Worm (Caenorhabditis elegans) whole organism, young adult: ENCODE measurements around the gene C26E6.12.
A peak's percentile ranks its signal among the peaks of the same experiment; 100 is the strongest.

Experiments used
- F33H1.4 ChIP-seq: fragments of 200-800 bp; sonication (Bioruptor generic); IDR thresholded peaks from 2 replicates; pipeline ENCODE4 v1.3.6; 2022; ENCODE audit warnings: missing genetic modification reagents, missing genetic modification characterization, missing compliant biosample characterization
- F39B2.1 ChIP-seq: fragments of 200-800 bp; sonication (Bioruptor generic); IDR thresholded peaks from 2 replicates; pipeline ENCODE4 v1.3.6; 2022; ENCODE audit warnings: missing genetic modification reagents, missing genetic modification characterization, missing compliant biosample characterization
- F57A8.1 ChIP-seq: fragments of 200-800 bp; sonication (Bioruptor generic); optimal IDR thresholded peaks from 2 replicates; lab custom pipeline; 2018; ENCODE audit warnings: mild to moderate bottlenecking, missing genetic modification characterization, moderate library complexity, missing compliant biosample characterization
- Y67H2A.10 ChIP-seq: fragments of 200-800 bp; sonication (Bioruptor generic); conservative IDR thresholded peaks from 2 replicates; pipeline ENCODE4 v1.3.6; 2022; ENCODE audit warnings: missing genetic modification reagents, missing genetic modification characterization, missing compliant biosample characterization
- Y95B8A.8 ChIP-seq: fragments of 200-800 bp; sonication (Bioruptor generic); IDR thresholded peaks from 2 replicates; pipeline ENCODE4 v1.3.6; 2022; ENCODE audit warnings: missing genetic modification reagents, missing genetic modification characterization, missing compliant biosample characterization
- attf-6 ChIP-seq: fragments of 200-800 bp; sonication (Bioruptor generic); IDR thresholded peaks from 2 replicates; pipeline ENCODE4 v1.3.6; 2022; ENCODE audit warnings: missing genetic modification reagents, missing genetic modification characterization, missing compliant biosample characterization
- bed-1 ChIP-seq: fragments of 200-800 bp; sonication (Bioruptor generic); IDR thresholded peaks from 2 replicates; pipeline ENCODE4 v1.3.6; 2022; ENCODE audit warnings: missing genetic modification reagents, missing genetic modification characterization, missing compliant biosample characterization
- bed-2 ChIP-seq: fragments of 200-800 bp; sonication (Bioruptor generic); IDR thresholded peaks from 2 replicates; pipeline ENCODE4 v1.3.6; 2022; ENCODE audit warnings: missing genetic modification reagents, missing genetic modification characterization, missing compliant biosample characterization
- ccch-3 ChIP-seq: fragments of 200-800 bp; sonication (Bioruptor generic); optimal IDR thresholded peaks from 2 replicates; lab custom pipeline; 2018; ENCODE audit warnings: mild to moderate bottlenecking, missing genetic modification characterization, missing compliant biosample characterization
- cebp-1 ChIP-seq, 2 experiments: fragments of 200-800 bp in 1 of 2; sonication (Bioruptor generic) in 1 of 2; sonication (generic microtip) in 1 of 2; IDR thresholded peaks in 1 of 2; optimal IDR thresholded peaks in 1 of 2; 2 replicates each; pipeline versions ENCODE4 v1.3.6 to Lab custom; 2017 to 2022; ENCODE audit warnings: missing compliant biosample characterization in 2 of 2, missing genetic modification characterization in 2 of 2, mild to moderate bottlenecking in 1 of 2, missing genetic modification reagents in 1 of 2, moderate library complexity in 1 of 2
- ceh-91 ChIP-seq: fragments of 200-800 bp; sonication (Bioruptor generic); IDR thresholded peaks from 2 replicates; pipeline ENCODE4 v1.3.6; 2022; ENCODE audit warnings: missing genetic modification reagents, missing genetic modification characterization, missing compliant biosample characterization
- dox-1 ChIP-seq: fragments of 200-800 bp; sonication (Bioruptor generic); IDR thresholded peaks from 2 replicates; pipeline ENCODE4 v1.3.6; 2022; ENCODE audit warnings: missing genetic modification reagents, missing genetic modification characterization, missing compliant biosample characterization
- egl-44 ChIP-seq: fragments of 200-800 bp; sonication (Bioruptor generic); IDR thresholded peaks from 2 replicates; pipeline ENCODE4 v1.3.6; 2022; ENCODE audit warnings: missing genetic modification reagents, missing genetic modification characterization, missing compliant biosample characterization
- egrh-3 ChIP-seq: fragments of 200-800 bp; sonication (Bioruptor generic); IDR thresholded peaks from 2 replicates; pipeline ENCODE4 v1.3.6; 2022; ENCODE audit warnings: missing genetic modification reagents, missing genetic modification characterization, missing compliant biosample characterization
- ets-4 ChIP-seq: fragments of 200-800 bp; sonication (Bioruptor generic); optimal IDR thresholded peaks from 2 replicates; lab custom pipeline; 2018; ENCODE audit warnings: mild to moderate bottlenecking, missing genetic modification characterization, missing compliant biosample characterization
- hlh-12 ChIP-seq: sonication (generic microtip); optimal IDR thresholded peaks from 2 replicates; lab custom pipeline; 2016; ENCODE audit warnings: missing genetic modification characterization, missing compliant biosample characterization
- hmg-1.2 ChIP-seq: fragments of 200-800 bp; sonication (Bioruptor generic); IDR thresholded peaks from 2 replicates; pipeline ENCODE4 v1.3.6; 2022; ENCODE audit warnings: missing genetic modification reagents, missing genetic modification characterization, missing compliant biosample characterization
- lin-40 ChIP-seq: sonication (generic microtip); optimal IDR thresholded peaks from 2 replicates; lab custom pipeline; 2016; ENCODE audit warnings: missing genetic modification characterization, mild to moderate bottlenecking, missing compliant biosample characterization, missing genotype, missing genetic modification reagents
- lin-54 ChIP-seq: fragments of 200-800 bp; sonication (Bioruptor generic); optimal IDR thresholded peaks from 2 replicates; lab custom pipeline; 2018; ENCODE audit warnings: mild to moderate bottlenecking, missing genetic modification characterization, missing compliant biosample characterization
- lir-1 ChIP-seq: fragments of 200-800 bp; sonication (Bioruptor generic); conservative IDR thresholded peaks from 2 replicates; pipeline ENCODE4 v1.3.6; 2022; ENCODE audit warnings: missing genetic modification reagents, missing genetic modification characterization, missing compliant biosample characterization
- lsl-1 ChIP-seq: fragments of 200-800 bp; sonication (Bioruptor generic); optimal IDR thresholded peaks from 2 replicates; lab custom pipeline; 2018; ENCODE audit warnings: mild to moderate bottlenecking, missing genetic modification characterization, moderate library complexity, missing compliant biosample characterization
- madf-3 ChIP-seq: fragments of 200-800 bp; sonication (Bioruptor generic); IDR thresholded peaks from 2 replicates; pipeline ENCODE4 v1.3.6; 2022; ENCODE audit warnings: missing genetic modification reagents, missing genetic modification characterization, missing compliant biosample characterization
- madf-6 ChIP-seq: fragments of 200-800 bp; sonication (Bioruptor generic); IDR thresholded peaks from 2 replicates; pipeline ENCODE4 v1.3.6; 2022; ENCODE audit warnings: missing genetic modification reagents, missing genetic modification characterization, missing compliant biosample characterization
- madf-8 ChIP-seq: fragments of 200-800 bp; sonication (Bioruptor generic); conservative IDR thresholded peaks from 2 replicates; pipeline ENCODE4 v1.3.6; 2022; ENCODE audit warnings: missing genetic modification reagents, missing genetic modification characterization, missing compliant biosample characterization
- mcd-1 ChIP-seq: fragments of 200-800 bp; sonication (Bioruptor generic); IDR thresholded peaks from 2 replicates; pipeline ENCODE4 v1.3.6; 2022; ENCODE audit warnings: missing genetic modification reagents, missing genetic modification characterization, missing compliant biosample characterization
- mel-28 ChIP-seq: sonication (generic microtip); optimal IDR thresholded peaks from 2 replicates; lab custom pipeline; 2016; ENCODE audit warnings: borderline replicate concordance, mild to moderate bottlenecking, missing genetic modification characterization, missing compliant biosample characterization
- nfya-2 ChIP-seq: fragments of 200-800 bp; sonication (Bioruptor generic); IDR thresholded peaks from 2 replicates; pipeline ENCODE4 v1.3.6; 2022; ENCODE audit warnings: missing genetic modification reagents, missing genetic modification characterization, missing compliant biosample characterization
- pbrm-1 ChIP-seq: fragments of 200-800 bp; sonication (Bioruptor generic); IDR thresholded peaks from 2 replicates; pipeline ENCODE4 v1.3.6; 2022; ENCODE audit warnings: missing genetic modification reagents, missing genetic modification characterization, missing compliant biosample characterization
- rec-8 ChIP-seq, 2 experiments: sonication (generic microtip); optimal IDR thresholded peaks; 2 replicates each; lab custom pipeline; 2016; ENCODE audit warnings: mild to moderate bottlenecking in 2 of 2, missing genetic modification characterization in 2 of 2, missing genetic modification reagents in 2 of 2, missing genotype in 2 of 2, missing biosample characterization in 1 of 2, missing compliant biosample characterization in 1 of 2, moderate library complexity in 1 of 2
- snpc-1.3 ChIP-seq: sonication (generic microtip); optimal IDR thresholded peaks from 2 replicates; lab custom pipeline; 2017; ENCODE audit warnings: missing genetic modification characterization, mild to moderate bottlenecking, missing compliant biosample characterization, antibody characterized with exemption, moderate library complexity, missing genotype, missing genetic modification reagents; ENCODE audit not compliant: insufficient read depth
- tbp1 ChIP-seq: fragments of 200-800 bp; sonication (Bioruptor generic); optimal IDR thresholded peaks from 2 replicates; lab custom pipeline; 2018; ENCODE audit warnings: mild to moderate bottlenecking, missing genetic modification characterization, missing compliant biosample characterization
- unc-130 ChIP-seq: sonication (generic microtip); optimal IDR thresholded peaks from 2 replicates; lab custom pipeline; 2016; ENCODE audit warnings: missing genetic modification reagents, missing genetic modification characterization, missing compliant biosample characterization
- xnd-1 ChIP-seq: sonication (generic microtip); optimal IDR thresholded peaks from 2 replicates; lab custom pipeline; 2016; ENCODE audit warnings: missing genotype, missing genetic modification reagents, missing genetic modification characterization, missing compliant biosample characterization
- ztf-18 ChIP-seq: sonication (generic microtip); optimal IDR thresholded peaks from 2 replicates; lab custom pipeline; 2016; ENCODE audit warnings: missing genotype, mild to moderate bottlenecking, missing genetic modification characterization, missing compliant biosample characterization
- ztf-3 ChIP-seq: fragments of 200-800 bp; sonication (Bioruptor generic); optimal IDR thresholded peaks from 2 replicates; lab custom pipeline; 2018; ENCODE audit warnings: mild to moderate bottlenecking, missing genetic modification characterization, missing compliant biosample characterization
- ztf-6 ChIP-seq: fragments of 200-800 bp; sonication (Bioruptor generic); IDR thresholded peaks from 2 replicates; pipeline ENCODE4 v1.3.6; 2022; ENCODE audit warnings: missing genetic modification reagents, missing genetic modification characterization, missing compliant biosample characterization

The C26E6.12 gene

ce11 chrIII:4893540-4893939 is 38.5 kb downstream of the C26E6.12 start, which contains the start of gene F26F4.6:
F26F4.6 (minus strand) TSS chrIII:4893640.
- no peak for TF ChIP-seq mcd-1 (GFP tag; lab: Robert Waterston, UW)
- no peak for TF ChIP-seq F57A8.1 (GFP tag; lab: Kevin White, UChicago)
- TF ChIP-seq Y95B8A.8 = no peak
- TF ChIP-seq ztf-6 (GFP tag; lab: Robert Waterston, UW) = no peak
- no peak for TF ChIP-seq hlh-12
- no peak for TF ChIP-seq bed-1
- no peak for TF ChIP-seq cebp-1 (GFP tag; IDR thresholded peaks at IDR 0.05; lab: Robert Waterston, UW)
- no peak for TF ChIP-seq cebp-1 (tag; optimal IDR thresholded peaks at IDR 0.05; lab: Kevin White, UChicago)
- no peak for TF ChIP-seq ets-4 (GFP tag; lab: Kevin White, UChicago)
- no peak for TF ChIP-seq lin-40 (tag; lab: Kevin White, UChicago)
- TF ChIP-seq pbrm-1 = no peak
- TF ChIP-seq attf-6 (GFP tag; lab: Robert Waterston, UW) = no peak
- no peak for TF ChIP-seq lir-1 (GFP tag; lab: Robert Waterston, UW)
- TF ChIP-seq snpc-1.3 = no peak
- TF ChIP-seq nfya-2 (GFP tag; lab: Robert Waterston, UW) = no peak
- TF ChIP-seq Y67H2A.10 (GFP tag; lab: Robert Waterston, UW) = no peak
- TF ChIP-seq, all 124 proteins: peak for 0

DNA sequence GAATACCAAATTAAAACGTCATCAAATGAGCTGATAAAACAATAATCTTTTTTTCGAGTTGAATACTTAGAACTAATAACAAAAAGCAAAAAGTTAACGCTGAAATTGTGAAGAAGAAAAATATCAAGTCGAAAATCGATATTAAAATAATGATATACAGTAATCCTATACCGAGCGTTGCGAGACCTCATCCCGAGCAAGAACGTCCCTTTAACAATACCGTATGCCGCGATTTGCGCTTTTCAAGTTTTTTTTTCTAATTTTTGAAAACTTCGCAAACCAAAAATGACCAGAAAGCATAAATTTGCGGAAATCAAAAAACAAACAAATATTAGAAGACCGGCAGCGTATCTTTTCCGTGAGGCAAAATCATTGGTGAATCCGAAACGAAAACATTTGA is 41.1 kb downstream of the C26E6.12 start, which contains the start of gene F26F4.5:
Gene F26F4.5, minus strand, starts transcription at position 256 of the 400 bp plus-strand sequence.
- no peak for TF ChIP-seq ztf-3 (GFP tag; lab: Kevin White, UChicago)
- TF ChIP-seq egrh-3 (GFP tag; lab: Robert Waterston, UW) = no peak
- TF ChIP-seq madf-8 (GFP tag; lab: Robert Waterston, UW) = peak; percentile 72
- TF ChIP-seq F39B2.1 (GFP tag; lab: Robert Waterston, UW) = no peak
- no peak for TF ChIP-seq egl-44 (GFP tag; lab: Robert Waterston, UW)
- TF ChIP-seq F33H1.4 (GFP tag; lab: Robert Waterston, UW) = peak; percentile 90
- TF ChIP-seq rec-8 (tag; optimal IDR thresholded peaks at IDR 0.05; lab: Kevin White, UChicago) = no peak
- TF ChIP-seq F57A8.1 (GFP tag; lab: Kevin White, UChicago) = no peak
- TF ChIP-seq ceh-91 (GFP tag; lab: Robert Waterston, UW) = peak; percentile 66; the same call in 1 of the 2 replicates
- TF ChIP-seq Y95B8A.8 = no peak
- TF ChIP-seq hmg-1.2 (GFP tag; lab: Robert Waterston, UW) = 0 out of 2 replicates have a peak, but pooled peaks have one; percentile 14
- TF ChIP-seq lir-1 (GFP tag; lab: Robert Waterston, UW) = no peak
- TF ChIP-seq madf-6 (GFP tag; lab: Robert Waterston, UW) = peak; percentile 90
- TF ChIP-seq lsl-1 = peak; percentile 95
- 0 out of 2 replicates have a peak, but pooled peaks have one; percentile 8 for TF ChIP-seq dox-1 (GFP tag; lab: Robert Waterston, UW)
- no peak for TF ChIP-seq Y67H2A.10 (GFP tag; lab: Robert Waterston, UW)
- peak; percentile 12 for TF ChIP-seq lin-54 (GFP tag; lab: Kevin White, UChicago)
- TF ChIP-seq mel-28 (tag; lab: Kevin White, UChicago) = no peak
- no peak for TF ChIP-seq ccch-3
- peak; percentile 21 for TF ChIP-seq ztf-18 (tag; lab: Kevin White, UChicago)
- no peak for TF ChIP-seq bed-2 (GFP tag; lab: Robert Waterston, UW)
- no peak for TF ChIP-seq madf-3
- TF ChIP-seq unc-130 (GFP tag; lab: Kevin White, UChicago) = no peak
- TF ChIP-seq mcd-1 (GFP tag; lab: Robert Waterston, UW) = peak; percentile 26; the same call in 1 of the 2 replicates
- TF ChIP-seq xnd-1 (tag; lab: Kevin White, UChicago) = peak; percentile 84
- TF ChIP-seq tbp1 (GFP tag; lab: Kevin White, UChicago) = no peak
